Fruit fly (Drosophila melanogaster) whole organism, embryonic: Measurements from ENCODE around the gene CG42514.

ENCODE experiments used
- Bgb ChIP-seq: fragments of 200-800 bp; sonication (Bioruptor generic); IDR thresholded peaks from 2 replicates; pipeline ENCODE4 v1.3.6; 2022; ENCODE audit warnings: missing biosample characterization, missing genetic modification characterization; ENCODE audit not compliant: partially characterized antibody
- CG1024 ChIP-seq: fragments of 200-800 bp; sonication (Bioruptor generic); IDR thresholded peaks from 2 replicates; pipeline ENCODE4 v1.3.6; 2022; ENCODE audit warnings: missing biosample characterization, missing genetic modification characterization
- CG10366 ChIP-seq: fragments of 200-800 bp; sonication (Bioruptor generic); IDR thresholded peaks from 2 replicates; pipeline ENCODE4 v1.3.6; 2022; ENCODE audit warnings: missing biosample characterization, missing genetic modification characterization
- CG10979 ChIP-seq: fragments of 200-800 bp; sonication (Bioruptor generic); optimal IDR thresholded peaks from 2 replicates; lab custom pipeline; 2018; ENCODE audit warnings: missing biosample characterization, mild to moderate bottlenecking, missing genetic modification characterization, moderate library complexity
- CG11560 ChIP-seq: fragments of 200-800 bp; sonication (Bioruptor generic); IDR thresholded peaks from 3 replicates; pipeline ENCODE4 v1.3.6; 2022; ENCODE audit warnings: missing biosample characterization, missing genetic modification characterization
- CG12155 ChIP-seq: fragments of 200-800 bp; sonication (Bioruptor generic); optimal IDR thresholded peaks from 3 replicates; lab custom pipeline; 2016; ENCODE audit warnings: missing biosample characterization, missing genetic modification characterization
- CG13287 ChIP-seq: fragments of 200-800 bp; sonication (Bioruptor generic); IDR thresholded peaks from 2 replicates; pipeline ENCODE4 v1.3.6; 2022; ENCODE audit warnings: missing biosample characterization, missing genetic modification characterization; ENCODE audit not compliant: partially characterized antibody
- CG13296 ChIP-seq: fragments of 200-800 bp; sonication (Bioruptor generic); optimal IDR thresholded peaks from 3 replicates; lab custom pipeline; 2018; ENCODE audit warnings: missing biosample characterization, mild to moderate bottlenecking, missing genetic modification characterization
- CG17568 ChIP-seq: fragments of 200-800 bp; sonication (Bioruptor generic); optimal IDR thresholded peaks from 2 replicates; lab custom pipeline; 2018; ENCODE audit warnings: missing biosample characterization, mild to moderate bottlenecking, missing genetic modification characterization, moderate library complexity
- CG30403 ChIP-seq: fragments of 200-800 bp; sonication (Bioruptor generic); optimal IDR thresholded peaks from 3 replicates; lab custom pipeline; 2016; ENCODE audit warnings: missing biosample characterization, missing genetic modification characterization
- CG6689 ChIP-seq: fragments of 200-800 bp; sonication (Bioruptor generic); IDR thresholded peaks from 2 replicates; pipeline ENCODE4 v1.3.6; 2022; ENCODE audit warnings: missing biosample characterization, missing genetic modification characterization
- CG7987 ChIP-seq: fragments of 200-800 bp; sonication (Bioruptor generic); optimal IDR thresholded peaks from 2 replicates; lab custom pipeline; 2018; ENCODE audit warnings: missing biosample characterization, mild to moderate bottlenecking, missing genetic modification characterization, moderate library complexity
- CG8924 ChIP-seq: fragments of 200-800 bp; optimal IDR thresholded peaks from 3 replicates; lab custom pipeline; 2019; ENCODE audit warnings: missing biosample characterization, mild to moderate bottlenecking, missing genetic modification characterization, moderate library complexity
- D19A ChIP-seq: fragments of 200-800 bp; optimal IDR thresholded peaks from 3 replicates; lab custom pipeline; 2019; ENCODE audit warnings: missing biosample characterization, mild to moderate bottlenecking, missing genetic modification characterization, moderate library complexity
- D19B ChIP-seq: fragments of 200-800 bp; sonication (Bioruptor generic); optimal IDR thresholded peaks from 2 replicates; lab custom pipeline; 2017; ENCODE audit warnings: missing biosample characterization, mild to moderate bottlenecking, missing genetic modification characterization
- Dek ChIP-seq: fragments of 200-800 bp; sonication (Bioruptor generic); optimal IDR thresholded peaks from 3 replicates; lab custom pipeline; 2019; ENCODE audit warnings: missing biosample characterization, mild to moderate bottlenecking, missing genetic modification characterization, moderate library complexity
- Fer3 ChIP-seq: fragments of 200-800 bp; sonication (Bioruptor generic); optimal IDR thresholded peaks from 2 replicates; lab custom pipeline; 2018; ENCODE audit warnings: missing biosample characterization, mild to moderate bottlenecking, missing genetic modification characterization, moderate library complexity
- Jarid2 ChIP-seq: fragments of 200-800 bp; sonication (Bioruptor generic); optimal IDR thresholded peaks from 3 replicates; lab custom pipeline; 2017; ENCODE audit warnings: mild to moderate bottlenecking, missing biosample characterization, missing genetic modification reagents, missing genetic modification characterization
- MBD-R2 ChIP-seq: fragments of 200-800 bp; sonication (Bioruptor generic); IDR thresholded peaks from 2 replicates; pipeline ENCODE4 v1.3.6; 2022; ENCODE audit warnings: missing biosample characterization, missing genetic modification characterization
- Mrtf ChIP-seq: fragments of 200-800 bp; sonication (Bioruptor generic); IDR thresholded peaks from 3 replicates; pipeline ENCODE4 v1.3.6; 2022; ENCODE audit warnings: missing biosample characterization, missing genetic modification characterization
- Myb ChIP-seq: fragments of 200-800 bp; sonication (Bioruptor generic); optimal IDR thresholded peaks from 2 replicates; lab custom pipeline; 2016; ENCODE audit warnings: missing biosample characterization, missing genetic modification characterization
- NK7.1 ChIP-seq: fragments of 200-800 bp; sonication (Bioruptor generic); optimal IDR thresholded peaks from 3 replicates; lab custom pipeline; 2016; ENCODE audit warnings: missing biosample characterization, missing genetic modification characterization
- NfI ChIP-seq: fragments of 200-800 bp; sonication (Bioruptor generic); optimal IDR thresholded peaks from 3 replicates; lab custom pipeline; 2018; ENCODE audit warnings: missing biosample characterization, mild to moderate bottlenecking, missing genetic modification characterization, moderate library complexity
- Oaz ChIP-seq: fragments of 200-800 bp; sonication (Bioruptor generic); IDR thresholded peaks from 2 replicates; pipeline ENCODE4 v1.3.6; 2022; ENCODE audit warnings: missing biosample characterization, missing genetic modification characterization
- Six4 ChIP-seq: fragments of 200-800 bp; sonication (Bioruptor generic); optimal IDR thresholded peaks from 2 replicates; lab custom pipeline; 2016; ENCODE audit warnings: missing biosample characterization, missing genetic modification characterization
- Vsx1 ChIP-seq: fragments of 200-800 bp; sonication (Bioruptor generic); optimal IDR thresholded peaks from 2 replicates; lab custom pipeline; 2017; ENCODE audit warnings: missing biosample characterization, mild to moderate bottlenecking, missing genetic modification characterization, missing genetic modification reagents
- abd-A ChIP-seq: fragments of 200-800 bp; sonication (Bioruptor generic); optimal IDR thresholded peaks from 3 replicates; lab custom pipeline; 2019; ENCODE audit warnings: missing biosample characterization, mild to moderate bottlenecking, missing genetic modification characterization, moderate library complexity
- ac ChIP-seq: fragments of 200-800 bp; sonication (Bioruptor generic); optimal IDR thresholded peaks from 3 replicates; lab custom pipeline; 2017; ENCODE audit warnings: missing biosample characterization, mild to moderate bottlenecking, missing genetic modification characterization
- caup ChIP-seq: fragments of 200-800 bp; sonication (Bioruptor generic); optimal IDR thresholded peaks from 3 replicates; lab custom pipeline; 2017; ENCODE audit warnings: missing biosample characterization, mild to moderate bottlenecking, missing genetic modification characterization, moderate library complexity; ENCODE audit not compliant: severe bottlenecking
- cg ChIP-seq: fragments of 200-800 bp; sonication (Bioruptor generic); optimal IDR thresholded peaks from 3 replicates; lab custom pipeline; 2019; ENCODE audit warnings: missing biosample characterization, mild to moderate bottlenecking, missing genetic modification characterization, moderate library complexity
- ci ChIP-seq: fragments of 200-800 bp; sonication (Bioruptor generic); IDR thresholded peaks from 3 replicates; pipeline ENCODE4 v1.3.6; 2022; ENCODE audit warnings: missing biosample characterization, missing genetic modification characterization
- crc ChIP-seq: fragments of 200-800 bp; sonication (Bioruptor generic); optimal IDR thresholded peaks from 2 replicates; lab custom pipeline; 2016; ENCODE audit warnings: missing biosample characterization, missing genetic modification characterization
- dmrt99B ChIP-seq: fragments of 200-800 bp; sonication (Bioruptor generic); optimal IDR thresholded peaks from 2 replicates; lab custom pipeline; 2018; ENCODE audit warnings: missing biosample characterization, mild to moderate bottlenecking, missing genetic modification characterization, moderate library complexity
- eve ChIP-seq, 2 experiments: fragments of >200 bp; optimal IDR thresholded peaks; 2 replicates each; lab custom pipeline; 2017; ENCODE audit warnings: missing biosample characterization in 2 of 2, missing genetic modification characterization in 2 of 2
- fd96Cb ChIP-seq: fragments of 200-800 bp; sonication (Bioruptor generic); optimal IDR thresholded peaks from 2 replicates; lab custom pipeline; 2018; ENCODE audit warnings: missing biosample characterization, mild to moderate bottlenecking, missing genetic modification characterization, moderate library complexity
- gcm ChIP-seq: fragments of 200-800 bp; sonication (Bioruptor generic); optimal IDR thresholded peaks from 2 replicates; lab custom pipeline; 2019; ENCODE audit warnings: missing biosample characterization, mild to moderate bottlenecking, missing genetic modification characterization, moderate library complexity
- gcm2 ChIP-seq: fragments of 200-800 bp; sonication (Bioruptor generic); optimal IDR thresholded peaks from 2 replicates; lab custom pipeline; 2016; ENCODE audit warnings: missing biosample characterization, missing genetic modification characterization
- grau ChIP-seq: fragments of 200-800 bp; optimal IDR thresholded peaks from 3 replicates; lab custom pipeline; 2019; ENCODE audit warnings: missing biosample characterization, mild to moderate bottlenecking, missing genetic modification characterization, moderate library complexity
- gt ChIP-seq: fragments of 200-800 bp; sonication (Bioruptor generic); IDR thresholded peaks from 2 replicates; pipeline ENCODE4 v1.3.6; 2022; ENCODE audit warnings: missing biosample characterization, missing genetic modification characterization
- hkb ChIP-seq, 2 experiments: fragments of 200-800 bp in 1 of 2; fragments of >200 bp in 1 of 2; sonication (Bioruptor generic) in 1 of 2; IDR thresholded peaks in 1 of 2; optimal IDR thresholded peaks in 1 of 2; 2 replicates each; pipeline versions ENCODE4 v1.3.6 to Lab custom; 2017 to 2022; ENCODE audit warnings: missing biosample characterization in 1 of 2, missing genetic modification characterization in 1 of 2
- klu ChIP-seq: fragments of 200-800 bp; sonication (Bioruptor generic); IDR thresholded peaks from 2 replicates; pipeline ENCODE4 v1.3.6; 2022; ENCODE audit warnings: missing biosample characterization, missing genetic modification characterization
- luna ChIP-seq: fragments of 200-800 bp; sonication (Bioruptor generic); optimal IDR thresholded peaks from 2 replicates; lab custom pipeline; 2016; ENCODE audit warnings: missing biosample characterization, missing genetic modification characterization
- maf-S ChIP-seq: fragments of 200-800 bp; sonication (Bioruptor generic); optimal IDR thresholded peaks from 2 replicates; lab custom pipeline; 2016; ENCODE audit warnings: missing biosample characterization, missing genetic modification characterization
- sima ChIP-seq: fragments of 200-800 bp; sonication (Bioruptor generic); optimal IDR thresholded peaks from 2 replicates; lab custom pipeline; 2016; ENCODE audit warnings: missing biosample characterization, missing genetic modification characterization
- slp2 ChIP-seq: fragments of 200-800 bp; sonication (Bioruptor generic); optimal IDR thresholded peaks from 2 replicates; lab custom pipeline; 2016; ENCODE audit warnings: missing biosample characterization, missing genetic modification characterization
- stwl ChIP-seq: fragments of 200-800 bp; sonication (Bioruptor generic); optimal IDR thresholded peaks from 3 replicates; lab custom pipeline; 2018; ENCODE audit warnings: missing biosample characterization, mild to moderate bottlenecking, missing genetic modification characterization, moderate library complexity
- ttk ChIP-seq: fragments of 200-800 bp; sonication (Bioruptor generic); IDR thresholded peaks from 2 replicates; pipeline ENCODE4 v2.1.2; 2022; ENCODE audit warnings: missing biosample characterization, missing genetic modification characterization
- vnd ChIP-seq: fragments of 200-800 bp; sonication (Bioruptor generic); IDR thresholded peaks from 3 replicates; pipeline ENCODE4 v1.3.6; 2022; ENCODE audit warnings: missing biosample characterization, missing genetic modification characterization; ENCODE audit not compliant: partially characterized antibody
- yki ChIP-seq: fragments of >200 bp; optimal IDR thresholded peaks from 3 replicates; lab custom pipeline; 2018

CG42514 gene

dm6 chr3L:16482167-16482566 lies 13.9 kb downstream of the CG42514 start (continued):
- TF ChIP-seq NfI (GFP tag; lab: Kevin White, UChicago) (peak; percentile 9), CG8924 (peak; percentile 33), CG1024 (no peak), cg (GFP tag; lab: Kevin White, UChicago) (no peak), maf-S (GFP tag; lab: Kevin White, UChicago) (no peak), Jarid2 (GFP tag; lab: Kevin White, UChicago) (no peak), caup (GFP tag; lab: Kevin White, UChicago) (no peak), CG6689 (GFP tag; lab: Robert Waterston, UW) (0 out of 2 replicates have a peak, but pooled peaks have one; percentile 18), hkb (optimal IDR thresholded peaks at IDR 0.05; lab: Kevin White, UChicago) (no peak), hkb (GFP tag; IDR thresholded peaks at IDR 0.05; lab: Robert Waterston, UW) (peak; percentile 58), grau (tag; lab: Kevin White, UChicago) (no peak), D19A (tag; lab: Kevin White, UChicago) (peak; percentile 24), gcm2 (GFP tag; lab: Kevin White, UChicago) (no peak), ci (GFP tag; lab: Robert Waterston, UW) (peak; percentile 40; the same call in 1 of the 3 replicates), CG10366 (GFP tag; lab: Robert Waterston, UW) (peak; percentile 30), Myb (no peak), slp2 (GFP tag; lab: Kevin White, UChicago) (no peak), ttk (GFP tag; lab: Robert Waterston, UW) (peak; percentile 52), CG13296 (GFP tag; lab: Kevin White, UChicago) (peak; percentile 21), dmrt99B (tag; lab: Kevin White, UChicago) (peak; percentile 80), NK7.1 (no peak), CG10979 (peak; percentile 3), eve (GFP tag; optimal IDR thresholded peaks at IDR 0.05; lab: Kevin White, UChicago) (peak in 1 of 2 experiments; percentile 66), gcm (GFP tag; lab: Kevin White, UChicago) (peak; percentile 28), klu (GFP tag; lab: Robert Waterston, UW) (no peak), fd96Cb (peak; percentile 28)

dm6 chr3L:16480408-16481193 lies 15.4 kb downstream of the CG42514 start:
- TF ChIP-seq ac (GFP tag; lab: Kevin White, UChicago) (peak; percentile 96), CG7987 (GFP tag; lab: Kevin White, UChicago) (peak; percentile 75), Fer3 (peak; percentile 92), Dek (peak; percentile 93), CG11560 (tag; lab: Robert Waterston, UW) (peak; percentile 86), yki (lab: Kevin White, UChicago) (no peak), Six4 (GFP tag; lab: Kevin White, UChicago) (peak; percentile 97), vnd (GFP tag; lab: Robert Waterston, UW) (no peak), CG17568 (GFP tag; lab: Kevin White, UChicago) (peak; percentile 92), Bgb (no peak; the same call in 1 of the 2 replicates), CG12155 (GFP tag; lab: Kevin White, UChicago) (peak; percentile 93), CG30403 (peak; percentile 97), crc (GFP tag; lab: Kevin White, UChicago) (peak; percentile 92), D19B (GFP tag; lab: Kevin White, UChicago) (peak; percentile 74), grau (tag; lab: Kevin White, UChicago) (peak; percentile 96), sima (GFP tag; lab: Kevin White, UChicago) (peak; percentile 91), gt (GFP tag; lab: Robert Waterston, UW) (peak; percentile 94), Oaz (GFP tag; lab: Robert Waterston, UW) (peak; percentile 93), abd-A (peak; percentile 79), CG13287 (GFP tag; lab: Robert Waterston, UW) (no peak), luna (peak; percentile 42), stwl (tag; lab: Kevin White, UChicago) (peak; percentile 77), MBD-R2 (GFP tag; lab: Robert Waterston, UW) (peak; percentile 92), Mrtf (GFP tag; lab: Robert Waterston, UW) (peak; percentile 95), Vsx1 (GFP tag; lab: Kevin White, UChicago) (peak; percentile 87)
